Comparison of ENCODE assay signal across 1 fruit fly cellular context in genomic region chr3R:21862137-21862850, dm6.
TF ChIP-seq lines count a peak whose summit lies in the region.

No protein-coding gene starts in this region.

TF ChIP-seq in whole organism, embryonic, 481 proteins besides CTCF, POLR2A, EP300 and RAD21 (continued from another document):
- TF ChIP-seq CG12659 (GFP tag; optimal IDR thresholded peaks at IDR 0.05; lab: Kevin White, UChicago) (peak; percentile 68), Stat92E (GFP tag; optimal IDR thresholded peaks at IDR 0.05; lab: Kevin White, UChicago) (peak in 1 of 3 experiments; percentile 0), CG12104 (GFP tag; optimal IDR thresholded peaks at IDR 0.05; lab: Kevin White, UChicago) (no peak), CG32772 (GFP tag; IDR thresholded peaks at IDR 0.05; lab: Robert Waterston, UW) (peak; percentile 73), Dip2 (GFP tag; IDR thresholded peaks at IDR 0.05; lab: Robert Waterston, UW) (no peak), CG3163 (GFP tag; optimal IDR thresholded peaks at IDR 0.05; lab: Kevin White, UChicago) (no peak), CG2712 (tag; optimal IDR thresholded peaks at IDR 0.05; lab: Kevin White, UChicago) (peak; percentile 92), crol (GFP tag; IDR thresholded peaks at IDR 0.05; lab: Robert Waterston, UW) (no peak), tgo (GFP tag; IDR thresholded peaks at IDR 0.05; lab: Robert Waterston, UW) (peak; percentile 45; the same call in 2 of the 3 replicates), CG11504 (tag; optimal IDR thresholded peaks at IDR 0.05; lab: Kevin White, UChicago) (peak; percentile 81), ac (GFP tag; optimal IDR thresholded peaks at IDR 0.05; lab: Kevin White, UChicago) (peak; percentile 48), CG10565 (GFP tag; optimal IDR thresholded peaks at IDR 0.05; lab: Kevin White, UChicago) (no peak), fd64A (GFP tag; optimal IDR thresholded peaks at IDR 0.05; lab: Kevin White, UChicago) (peak; percentile 72), Hmx (GFP tag; optimal IDR thresholded peaks at IDR 0.05; lab: Kevin White, UChicago) (no peak), twi (tag; optimal IDR thresholded peaks at IDR 0.05; lab: Kevin White, UChicago) (peak; percentile 59), slp2 (GFP tag; optimal IDR thresholded peaks at IDR 0.05; lab: Kevin White, UChicago) (peak; percentile 0), Drgx (GFP tag; IDR thresholded peaks at IDR 0.05; lab: Robert Waterston, UW) (peak; percentile 92), Xrp1 (GFP tag; IDR thresholded peaks at IDR 0.05; lab: Robert Waterston, UW) (peak; percentile 91), chn (GFP tag; optimal IDR thresholded peaks at IDR 0.05; lab: Kevin White, UChicago) (peak; percentile 68), slbo (GFP tag; IDR thresholded peaks at IDR 0.05; lab: Robert Waterston, UW) (no peak), Gsc (GFP tag; IDR thresholded peaks at IDR 0.05; lab: Robert Waterston, UW) (no peak), Six4 (GFP tag; optimal IDR thresholded peaks at IDR 0.05; lab: Kevin White, UChicago) (peak; percentile 51), CG3726 (GFP tag; IDR thresholded peaks at IDR 0.05; lab: Robert Waterston, UW) (0 out of 3 replicates have a peak, but pooled peaks have one; percentile 59), CG18764 (GFP tag; optimal IDR thresholded peaks at IDR 0.05; lab: Kevin White, UChicago) (peak; percentile 42), CG17328 (GFP tag; IDR thresholded peaks at IDR 0.05; lab: Robert Waterston, UW) (peak; percentile 89), fd102C (GFP tag; optimal IDR thresholded peaks at IDR 0.05; lab: Kevin White, UChicago) (peak; percentile 39), CG10209 (GFP tag; optimal IDR thresholded peaks at IDR 0.05; lab: Kevin White, UChicago) (peak; percentile 73), p53 (GFP tag; optimal IDR thresholded peaks at IDR 0.05; lab: Kevin White, UChicago) (no peak), z (GFP tag; IDR thresholded peaks at IDR 0.05; lab: Robert Waterston, UW) (no peak), CG1792 (GFP tag; optimal IDR thresholded peaks at IDR 0.05; lab: Kevin White, UChicago) (no peak), NfI (GFP tag; optimal IDR thresholded peaks at IDR 0.05; lab: Kevin White, UChicago) (peak; percentile 52), Sin3A (optimal IDR thresholded peaks at IDR 0.05; lab: Kevin White, UChicago) (no peak), Spps (tag; optimal IDR thresholded peaks at IDR 0.05; lab: Kevin White, UChicago) (peak; percentile 56), Hr3 (GFP tag; optimal IDR thresholded peaks at IDR 0.05; lab: Kevin White, UChicago) (peak; percentile 77), CG3065 (GFP tag; optimal IDR thresholded peaks at IDR 0.05; lab: Kevin White, UChicago) (peak; percentile 16), bsh (GFP tag; optimal IDR thresholded peaks at IDR 0.05; lab: Kevin White, UChicago) (peak in 1 of 2 experiments; percentile 95), ttk (GFP tag; IDR thresholded peaks at IDR 0.05; lab: Robert Waterston, UW) (peak; percentile 76), Vsx1 (GFP tag; optimal IDR thresholded peaks at IDR 0.05; lab: Kevin White, UChicago) (peak; percentile 38), Nf-YC (tag; optimal IDR thresholded peaks at IDR 0.05; lab: Kevin White, UChicago) (peak; percentile 13), so (GFP tag; IDR thresholded peaks at IDR 0.05; lab: Robert Waterston, UW) (peak; percentile 74; the same call in 1 of the 3 replicates), hb (GFP tag; IDR thresholded peaks at IDR 0.05; lab: Robert Waterston, UW; ENCODE audit: partially characterized antibody) (no peak), CG12155 (GFP tag; optimal IDR thresholded peaks at IDR 0.05; lab: Kevin White, UChicago) (peak; percentile 37), chif (GFP tag; optimal IDR thresholded peaks at IDR 0.05; lab: Kevin White, UChicago) (peak in 1 of 2 experiments; percentile 81), Dad (GFP tag; optimal IDR thresholded peaks at IDR 0.05; lab: Kevin White, UChicago) (no peak), vnd (GFP tag; IDR thresholded peaks at IDR 0.05; lab: Robert Waterston, UW; ENCODE audit: partially characterized antibody) (no peak), Abd-B (GFP tag; optimal IDR thresholded peaks at IDR 0.05; lab: Kevin White, UChicago) (peak; percentile 67), btn (GFP tag; optimal IDR thresholded peaks at IDR 0.05; lab: Kevin White, UChicago) (peak; percentile 5), Sry-β (GFP tag; optimal IDR thresholded peaks at IDR 0.05; lab: Kevin White, UChicago) (peak; percentile 25), CG10654 (GFP tag; optimal IDR thresholded peaks at IDR 0.05; lab: Kevin White, UChicago) (peak; percentile 44), Lim3 (GFP tag; IDR thresholded peaks at IDR 0.05; lab: Robert Waterston, UW) (no peak), HmgZ (tag; optimal IDR thresholded peaks at IDR 0.05; lab: Kevin White, UChicago) (peak; percentile 11), CG11247 (GFP tag; IDR thresholded peaks at IDR 0.05; lab: Robert Waterston, UW) (no peak; the same call in 1 of the 2 replicates), crc (GFP tag; optimal IDR thresholded peaks at IDR 0.05; lab: Kevin White, UChicago) (no peak), phol (tag; optimal IDR thresholded peaks at IDR 0.05; lab: Kevin White, UChicago) (peak; percentile 85), CG13424 (tag; optimal IDR thresholded peaks at IDR 0.05; lab: Kevin White, UChicago) (peak; percentile 87), CG11696 (GFP tag; IDR thresholded peaks at IDR 0.05; lab: Robert Waterston, UW) (0 out of 2 replicates have a peak, but pooled peaks have one; percentile 19), bbx (GFP tag; IDR thresholded peaks at IDR 0.05; lab: Robert Waterston, UW; ENCODE audit: partially characterized antibody) (no peak), croc (GFP tag; conservative IDR thresholded peaks at IDR 0.05; lab: Robert Waterston, UW) (peak; percentile 79; the same call in 2 of the 3 replicates), Fer2 (tag; optimal IDR thresholded peaks at IDR 0.05; lab: Kevin White, UChicago) (no peak), nom (GFP tag; optimal IDR thresholded peaks at IDR 0.05; lab: Kevin White, UChicago) (no peak), CG13894 (tag; optimal IDR thresholded peaks at IDR 0.05; lab: Kevin White, UChicago) (no peak), ERR (GFP tag; optimal IDR thresholded peaks at IDR 0.05; lab: Kevin White, UChicago) (no peak), CG12391 (tag; optimal IDR thresholded peaks at IDR 0.05; lab: Kevin White, UChicago) (peak; percentile 91), CG3847 (GFP tag; IDR thresholded peaks at IDR 0.05; lab: Robert Waterston, UW) (peak; percentile 39; the same call in 1 of the 2 replicates), CG30403 (GFP tag; optimal IDR thresholded peaks at IDR 0.05; lab: Kevin White, UChicago) (peak; percentile 90), H15 (GFP tag; IDR thresholded peaks at IDR 0.05; lab: Robert Waterston, UW) (peak; percentile 76), trh (GFP tag; optimal IDR thresholded peaks at IDR 0.05; lab: Kevin White, UChicago) (peak; percentile 25), grau (tag; optimal IDR thresholded peaks at IDR 0.05; lab: Kevin White, UChicago) (peak; percentile 83), CG5180 (GFP tag; optimal IDR thresholded peaks at IDR 0.05; lab: Kevin White, UChicago) (peak; percentile 60), H2.0 (GFP tag; IDR thresholded peaks at IDR 0.05; lab: Robert Waterston, UW) (peak; percentile 71), CG6272 (GFP tag; IDR thresholded peaks at IDR 0.05; lab: Robert Waterston, UW) (peak; percentile 17; the same call in 1 of the 2 replicates), Myb (GFP tag; optimal IDR thresholded peaks at IDR 0.05; lab: Kevin White, UChicago) (no peak), sd (tag; optimal IDR thresholded peaks at IDR 0.05; lab: Kevin White, UChicago) (peak; percentile 16), HHEX (GFP tag; optimal IDR thresholded peaks at IDR 0.05; lab: Kevin White, UChicago) (peak; percentile 69), dimm (GFP tag; IDR thresholded peaks at IDR 0.05; lab: Robert Waterston, UW) (peak; percentile 74), gfzf (GFP tag; optimal IDR thresholded peaks at IDR 0.05; lab: Kevin White, UChicago) (no peak), CG7556 (GFP tag; optimal IDR thresholded peaks at IDR 0.05; lab: Kevin White, UChicago) (peak; percentile 90), TFAM (GFP tag; optimal IDR thresholded peaks at IDR 0.05; lab: Kevin White, UChicago) (peak; percentile 11), CG9215 (GFP tag; IDR thresholded peaks at IDR 0.05; lab: Robert Waterston, UW) (no peak), ATbp (GFP tag; optimal IDR thresholded peaks at IDR 0.05; lab: Kevin White, UChicago) (peak; percentile 96), bigmax (GFP tag; optimal IDR thresholded peaks at IDR 0.05; lab: Kevin White, UChicago) (no peak), Hsf (GFP tag; optimal IDR thresholded peaks at IDR 0.05; lab: Kevin White, UChicago) (peak; percentile 55), CG33557 (GFP tag; optimal IDR thresholded peaks at IDR 0.05; lab: Kevin White, UChicago) (peak; percentile 79), dmrt99B (tag; optimal IDR thresholded peaks at IDR 0.05; lab: Kevin White, UChicago) (peak; percentile 87), gcm2 (GFP tag; optimal IDR thresholded peaks at IDR 0.05; lab: Kevin White, UChicago) (no peak), HmgD (GFP tag; optimal IDR thresholded peaks at IDR 0.05; lab: Kevin White, UChicago) (no peak), Lhr (GFP tag; optimal IDR thresholded peaks at IDR 0.05; lab: Kevin White, UChicago) (peak; percentile 73), CG7357 (GFP tag; IDR thresholded peaks at IDR 0.05; lab: Robert Waterston, UW) (peak; percentile 68; the same call in 1 of the 3 replicates), sens (GFP tag; lab: Kevin White, UChicago) (peak; percentile 95), sisA (GFP tag; IDR thresholded peaks at IDR 0.05; lab: Robert Waterston, UW) (peak; percentile 74), Ssrp (tag; optimal IDR thresholded peaks at IDR 0.05; lab: Kevin White, UChicago) (peak; percentile 89), CG31224 (GFP tag; IDR thresholded peaks at IDR 0.05; lab: Robert Waterston, UW) (no peak), stwl (tag; optimal IDR thresholded peaks at IDR 0.05; lab: Kevin White, UChicago) (no peak), GATAe (GFP tag; conservative IDR thresholded peaks at IDR 0.05; lab: Robert Waterston, UW) (no peak), CG12219 (GFP tag; optimal IDR thresholded peaks at IDR 0.05; lab: Kevin White, UChicago) (peak; percentile 85), CG17568 (GFP tag; optimal IDR thresholded peaks at IDR 0.05; lab: Kevin White, UChicago) (peak; percentile 56), HLHmδ (GFP tag; optimal IDR thresholded peaks at IDR 0.05; lab: Kevin White, UChicago) (no peak), B-H1 (GFP tag; IDR thresholded peaks at IDR 0.05; lab: Robert Waterston, UW) (no peak), Doc2 (GFP tag; IDR thresholded peaks at IDR 0.05; lab: Robert Waterston, UW) (no peak), zfh1 (GFP tag; IDR thresholded peaks at IDR 0.05; lab: Robert Waterston, UW) (peak; percentile 86), luna (GFP tag; optimal IDR thresholded peaks at IDR 0.05; lab: Kevin White, UChicago) (no peak), sob (GFP tag; IDR thresholded peaks at IDR 0.05; lab: Robert Waterston, UW) (peak; percentile 37; the same call in 1 of the 2 replicates), CG2116 (GFP tag; optimal IDR thresholded peaks at IDR 0.05; lab: Kevin White, UChicago) (peak; percentile 41), CG2875 (GFP tag; optimal IDR thresholded peaks at IDR 0.05; lab: Kevin White, UChicago) (peak; percentile 94), Fer3 (tag; optimal IDR thresholded peaks at IDR 0.05; lab: Kevin White, UChicago) (peak; percentile 25), dm (GFP tag; optimal IDR thresholded peaks at IDR 0.05; lab: Kevin White, UChicago) (no peak), CG4707 (GFP tag; optimal IDR thresholded peaks at IDR 0.05; lab: Kevin White, UChicago) (peak; percentile 82), CG11695 (GFP tag; IDR thresholded peaks at IDR 0.05; lab: Robert Waterston, UW) (peak; percentile 62; the same call in 2 of the 3 replicates), CG13123 (GFP tag; optimal IDR thresholded peaks at IDR 0.05; lab: Kevin White, UChicago) (peak; percentile 61), wor (GFP tag; IDR thresholded peaks at IDR 0.05; lab: Robert Waterston, UW) (peak; percentile 74; the same call in 1 of the 2 replicates), Nf-YA (GFP tag; IDR thresholded peaks at IDR 0.05; lab: Robert Waterston, UW) (no peak), en (GFP tag; optimal IDR thresholded peaks at IDR 0.05; lab: Kevin White, UChicago) (peak; percentile 21), Trl (optimal IDR thresholded peaks at IDR 0.05; lab: Kevin White, UChicago) (no peak), Trl (GFP tag; optimal IDR thresholded peaks at IDR 0.05; lab: Kevin White, UChicago) (peak; percentile 58), Dbx (GFP tag; IDR thresholded peaks at IDR 0.05; lab: Robert Waterston, UW) (no peak), Dfd (GFP tag; optimal IDR thresholded peaks at IDR 0.05; lab: Kevin White, UChicago) (no peak), gsb-n (tag; optimal IDR thresholded peaks at IDR 0.05; lab: Kevin White, UChicago) (peak; percentile 94), corto (GFP tag; optimal IDR thresholded peaks at IDR 0.05; lab: Kevin White, UChicago) (no peak), NK7.1 (GFP tag; optimal IDR thresholded peaks at IDR 0.05; lab: Kevin White, UChicago) (no peak), CG33213 (GFP tag; optimal IDR thresholded peaks at IDR 0.05; lab: Kevin White, UChicago) (peak; percentile 38), CG10462 (GFP tag; optimal IDR thresholded peaks at IDR 0.05; lab: Kevin White, UChicago) (peak; percentile 67), NC2β (GFP tag; optimal IDR thresholded peaks at IDR 0.05; lab: Kevin White, UChicago) (peak; percentile 52), CG16813 (GFP tag; IDR thresholded peaks at IDR 0.05; lab: Robert Waterston, UW; ENCODE audit: partially characterized antibody) (no peak), fru (optimal IDR thresholded peaks at IDR 0.05; lab: Kevin White, UChicago) (no peak), CG5953 (GFP tag; IDR thresholded peaks at IDR 0.05; lab: Robert Waterston, UW) (peak; percentile 87), CG6765 (GFP tag; optimal IDR thresholded peaks at IDR 0.05; lab: Kevin White, UChicago) (no peak), CG7987 (GFP tag; optimal IDR thresholded peaks at IDR 0.05; lab: Kevin White, UChicago) (no peak), CG11560 (tag; IDR thresholded peaks at IDR 0.05; lab: Robert Waterston, UW) (no peak), Neu2 (GFP tag; optimal IDR thresholded peaks at IDR 0.05; lab: Kevin White, UChicago; ENCODE audit: borderline replicate concordance) (no peak), CG11723 (GFP tag; optimal IDR thresholded peaks at IDR 0.05; lab: Kevin White, UChicago) (peak; percentile 79)
